Worm (Caenorhabditis elegans) whole organism, late embryonic: ENCODE measurements around the gene bath-30.

Experiments
- C38D4.7 ChIP-seq: fragments of 200-800 bp; sonication (Bioruptor generic); optimal IDR thresholded peaks from 2 replicates; lab custom pipeline; 2018; ENCODE audit warnings: mild to moderate bottlenecking, missing genetic modification characterization, moderate library complexity, missing compliant biosample characterization
- ahr-1 ChIP-seq: sonication (generic microtip); optimal IDR thresholded peaks from 2 replicates; lab custom pipeline; 2016; ENCODE audit warnings: missing genetic modification characterization, missing compliant biosample characterization
- ama-1 ChIP-seq: fragments of 150-350 bp; optimal IDR thresholded peaks from 2 replicates; lab custom pipeline; 2014
- ceh-24 ChIP-seq: sonication (generic microtip); optimal IDR thresholded peaks from 2 replicates; lab custom pipeline; 2016; ENCODE audit warnings: mild to moderate bottlenecking, missing genetic modification characterization, missing compliant biosample characterization
- eyg-1 ChIP-seq: sonication (generic microtip); optimal IDR thresholded peaks from 2 replicates; lab custom pipeline; 2016; ENCODE audit warnings: missing genotype, missing genetic modification characterization, missing compliant biosample characterization
- npax-4 ChIP-seq: sonication (generic microtip); optimal IDR thresholded peaks from 2 replicates; lab custom pipeline; 2016; ENCODE audit warnings: missing genetic modification characterization, missing compliant biosample characterization
- ttx-3 ChIP-seq: sonication (generic microtip); optimal IDR thresholded peaks from 2 replicates; lab custom pipeline; 2016; ENCODE audit warnings: missing genetic modification reagents, missing genetic modification characterization, missing compliant biosample characterization
- unc-55 ChIP-seq: sonication (generic microtip); optimal IDR thresholded peaks from 2 replicates; lab custom pipeline; 2017; ENCODE audit warnings: missing biosample characterization, missing genetic modification reagents, missing genetic modification characterization
- zip-5 ChIP-seq: sonication (generic microtip); optimal IDR thresholded peaks from 2 replicates; lab custom pipeline; 2016; ENCODE audit warnings: missing genetic modification characterization, missing compliant biosample characterization

DNA sequence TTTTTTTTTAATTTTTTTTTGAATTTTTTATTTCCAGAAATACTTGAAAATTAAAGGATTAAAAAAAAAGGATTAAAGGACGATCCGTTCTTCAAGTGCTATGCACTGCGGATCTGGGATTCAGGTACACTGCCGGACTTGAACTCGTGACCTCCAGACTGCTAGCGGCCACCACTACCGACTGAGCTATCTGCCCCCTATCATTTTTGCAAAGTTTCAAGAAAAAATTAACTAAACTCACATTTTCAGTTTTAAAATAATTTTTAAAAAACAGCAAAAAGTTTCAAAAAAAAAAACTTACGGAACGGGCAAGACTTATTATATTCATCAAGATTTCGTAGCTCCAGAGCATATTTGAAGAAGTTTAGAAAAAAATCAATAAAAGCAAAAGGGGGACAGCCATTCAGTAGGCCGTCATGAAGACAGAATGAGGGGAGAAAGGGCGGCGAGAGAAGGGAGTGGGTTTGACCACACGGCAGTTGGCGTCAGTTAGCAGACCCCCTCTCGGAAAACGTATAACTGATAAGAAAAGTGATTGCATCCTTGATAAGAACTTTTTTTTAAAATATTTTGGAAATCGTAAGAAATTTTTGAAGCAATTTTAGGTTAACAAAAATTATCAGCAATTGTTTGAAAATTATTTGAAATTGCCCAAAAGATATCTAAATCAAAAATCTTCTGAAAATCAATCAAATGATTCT lies 35.1 kb downstream of the bath-30 start:
- no peak for TF ChIP-seq C38D4.7 (GFP tag; lab: Kevin White, UChicago)
- TF ChIP-seq ceh-24, result no peak
- no peak for TF ChIP-seq npax-4 (tag; lab: Kevin White, UChicago)
- TF ChIP-seq unc-55, result no peak
- TF ChIP-seq ahr-1 (tag; lab: Kevin White, UChicago), result no peak
- TF ChIP-seq ama-1 (lab: Kevin White, UChicago), result no peak
- no peak for TF ChIP-seq ttx-3 (tag; lab: Kevin White, UChicago)
- no peak for TF ChIP-seq zip-5 (tag; lab: Kevin White, UChicago)
- TF ChIP-seq eyg-1 (tag; lab: Kevin White, UChicago), result no peak
